Worm (Caenorhabditis elegans): ENCODE data around the gene D2023.6.

DNA sequence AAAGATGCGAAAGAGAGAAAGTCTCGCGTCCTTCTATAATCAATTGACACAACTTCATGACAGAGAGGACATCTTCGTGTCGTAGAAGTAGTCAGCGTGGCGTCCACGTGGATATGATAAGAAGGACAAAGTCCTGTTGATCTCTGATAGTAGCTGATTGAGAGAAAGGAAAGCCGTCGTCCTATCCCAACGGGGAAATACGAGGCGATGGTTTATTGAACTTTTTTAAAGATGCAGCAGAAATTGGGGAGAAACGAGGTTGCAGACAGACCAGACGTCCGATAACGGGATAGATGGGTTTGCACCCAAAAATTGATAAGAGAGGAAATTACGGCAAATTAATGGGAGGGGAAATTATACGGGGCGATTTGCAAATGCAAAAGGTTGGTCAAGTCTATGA lies 24.6 kb upstream of the D2023.6 start:
- TF ChIP-seq lin-38 (GFP tag; IDR thresholded peaks at IDR 0.05) (no peak), F44E2.7 (GFP tag; IDR thresholded peaks at IDR 0.05) (no peak), ztf-7 (tag; optimal IDR thresholded peaks at IDR 0.05) (no peak), rbr-2 (tag; optimal IDR thresholded peaks at IDR 0.05) (peak; percentile 6), ama-1 (optimal IDR thresholded peaks at IDR 0.05) (no peak), arid-1 (GFP tag; conservative IDR thresholded peaks at IDR 0.05) (no peak), nhr-25 (tag; optimal IDR thresholded peaks at IDR 0.05; ENCODE audit: borderline replicate concordance, insufficient read depth) (peak; percentile 86), nhr-28 (tag; optimal IDR thresholded peaks at IDR 0.05) (peak; percentile 86), snpc-4 (tag; optimal IDR thresholded peaks at IDR 0.05) (no peak), dpl-1 (GFP tag; optimal IDR thresholded peaks at IDR 0.05) (no peak), mep-1 (tag; optimal IDR thresholded peaks at IDR 0.05) (peak; percentile 48), lin-39 (tag; optimal IDR thresholded peaks at IDR 0.05) (no peak), nhr-11 (tag; optimal IDR thresholded peaks at IDR 0.05) (no peak), unc-130 (GFP tag; optimal IDR thresholded peaks at IDR 0.05) (no peak)
